Worm (Caenorhabditis elegans) whole organism, late embryonic: Measurements from ENCODE around the gene M04B2.4.

Experiments
- C38D4.7 ChIP-seq: fragments of 200-800 bp; sonication (Bioruptor generic); optimal IDR thresholded peaks from 2 replicates; lab custom pipeline; 2018; ENCODE audit warnings: mild to moderate bottlenecking, missing genetic modification characterization, moderate library complexity, missing compliant biosample characterization
- T23F11.4 ChIP-seq: fragments of 200-800 bp; sonication (Bioruptor generic); optimal IDR thresholded peaks from 2 replicates; lab custom pipeline; 2018; ENCODE audit warnings: mild to moderate bottlenecking, missing genetic modification characterization, missing compliant biosample characterization
- ama-1 ChIP-seq: fragments of 150-350 bp; optimal IDR thresholded peaks from 2 replicates; lab custom pipeline; 2014
- ceh-14 ChIP-seq: sonication (generic microtip); optimal IDR thresholded peaks from 2 replicates; lab custom pipeline; 2016; ENCODE audit warnings: missing genotype, missing genetic modification characterization, missing compliant biosample characterization
- ceh-18 ChIP-seq: sonication (generic microtip); optimal IDR thresholded peaks from 2 replicates; lab custom pipeline; 2016; ENCODE audit warnings: missing genetic modification characterization, missing compliant biosample characterization
- ceh-2 ChIP-seq: sonication (generic microtip); optimal IDR thresholded peaks from 2 replicates; lab custom pipeline; 2016; ENCODE audit warnings: missing genotype, missing genetic modification characterization, missing compliant biosample characterization
- ceh-22 ChIP-seq: sonication (generic microtip); optimal IDR thresholded peaks from 2 replicates; lab custom pipeline; 2017; ENCODE audit warnings: missing biosample characterization, missing genetic modification characterization
- ceh-31 ChIP-seq: sonication (generic microtip); optimal IDR thresholded peaks from 2 replicates; lab custom pipeline; 2016; ENCODE audit warnings: missing genetic modification characterization, missing compliant biosample characterization
- ceh-34 ChIP-seq: sonication (generic microtip); optimal IDR thresholded peaks from 2 replicates; lab custom pipeline; 2016; ENCODE audit warnings: mild to moderate bottlenecking, missing genetic modification characterization, missing compliant biosample characterization
- ceh-45 ChIP-seq: fragments of 200-800 bp; sonication (Bioruptor generic); IDR thresholded peaks from 2 replicates; pipeline ENCODE4 v1.3.6; 2022; ENCODE audit warnings: missing genetic modification reagents, missing genetic modification characterization, missing compliant biosample characterization
- ceh-48 ChIP-seq: sonication (generic microtip); optimal IDR thresholded peaks from 2 replicates; lab custom pipeline; 2016; ENCODE audit warnings: missing genetic modification characterization, inconsistent platforms, missing compliant biosample characterization
- ceh-9 ChIP-seq: sonication (generic microtip); optimal IDR thresholded peaks from 2 replicates; lab custom pipeline; 2016; ENCODE audit warnings: mild to moderate bottlenecking, missing genetic modification characterization, inconsistent platforms, missing compliant biosample characterization
- che-1 ChIP-seq: sonication (generic microtip); optimal IDR thresholded peaks from 2 replicates; lab custom pipeline; 2016; ENCODE audit warnings: mild to moderate bottlenecking, missing genetic modification characterization, missing compliant biosample characterization
- dmd-4 ChIP-seq: sonication (generic microtip); optimal IDR thresholded peaks from 2 replicates; lab custom pipeline; 2016; ENCODE audit warnings: borderline replicate concordance, missing genetic modification characterization, missing compliant biosample characterization
- dve-1 ChIP-seq: sonication (generic microtip); optimal IDR thresholded peaks from 2 replicates; lab custom pipeline; 2017; ENCODE audit warnings: antibody characterized with exemption, mild to moderate bottlenecking, missing genetic modification characterization, missing compliant biosample characterization
- eyg-1 ChIP-seq: sonication (generic microtip); optimal IDR thresholded peaks from 2 replicates; lab custom pipeline; 2016; ENCODE audit warnings: missing genotype, missing genetic modification characterization, missing compliant biosample characterization
- fax-1 ChIP-seq: sonication (generic microtip); optimal IDR thresholded peaks from 2 replicates; lab custom pipeline; 2016; ENCODE audit warnings: missing genotype, missing genetic modification characterization, missing compliant biosample characterization
- fkh-10 ChIP-seq: fragments of 150-350 bp; optimal IDR thresholded peaks from 2 replicates; lab custom pipeline; 2014; ENCODE audit warnings: missing biosample characterization, missing genetic modification reagents, missing genetic modification characterization
- hlh-13 ChIP-seq: fragments of 200-800 bp; sonication (Bioruptor generic); optimal IDR thresholded peaks from 2 replicates; lab custom pipeline; 2018; ENCODE audit warnings: mild to moderate bottlenecking, missing genetic modification characterization, missing compliant biosample characterization
- hlh-6 ChIP-seq: sonication (generic microtip); optimal IDR thresholded peaks from 2 replicates; lab custom pipeline; 2016; ENCODE audit warnings: missing genotype, missing genetic modification characterization, missing compliant biosample characterization
- lin-11 ChIP-seq: fragments of 200-800 bp; sonication (Bioruptor generic); optimal IDR thresholded peaks from 2 replicates; lab custom pipeline; 2018; ENCODE audit warnings: mild to moderate bottlenecking, missing genetic modification characterization, missing compliant biosample characterization
- mec-3 ChIP-seq: sonication (generic microtip); optimal IDR thresholded peaks from 2 replicates; lab custom pipeline; 2016; ENCODE audit warnings: borderline replicate concordance, missing genetic modification characterization, missing compliant biosample characterization
- nhr-11 ChIP-seq: fragments of 150-350 bp; optimal IDR thresholded peaks from 2 replicates; lab custom pipeline; 2014; ENCODE audit warnings: missing biosample characterization, missing genetic modification characterization
- nhr-232 ChIP-seq: sonication (generic microtip); optimal IDR thresholded peaks from 2 replicates; lab custom pipeline; 2016; ENCODE audit warnings: missing genetic modification characterization, missing compliant biosample characterization
- npax-4 ChIP-seq: sonication (generic microtip); optimal IDR thresholded peaks from 2 replicates; lab custom pipeline; 2016; ENCODE audit warnings: missing genetic modification characterization, missing compliant biosample characterization
- pha-4 ChIP-seq: fragments of 150-350 bp; optimal IDR thresholded peaks from 2 replicates; lab custom pipeline; 2018; ENCODE audit warnings: missing biosample characterization, missing genetic modification reagents, missing genetic modification characterization
- pqm-1 ChIP-seq: sonication (generic microtip); optimal IDR thresholded peaks from 2 replicates; lab custom pipeline; 2016; ENCODE audit warnings: missing genetic modification characterization, missing compliant biosample characterization
- ref-2 ChIP-seq: sonication (generic microtip); optimal IDR thresholded peaks from 2 replicates; lab custom pipeline; 2016; ENCODE audit warnings: missing genetic modification characterization, missing compliant biosample characterization
- sox-2 ChIP-seq: fragments of 200-800 bp; sonication (Bioruptor generic); IDR thresholded peaks from 2 replicates; pipeline ENCODE4 v1.3.6; 2022; ENCODE audit warnings: missing genetic modification reagents, missing genetic modification characterization, missing compliant biosample characterization
- sox-4 ChIP-seq: sonication (generic microtip); optimal IDR thresholded peaks from 2 replicates; lab custom pipeline; 2017; ENCODE audit warnings: mild to moderate bottlenecking, missing genetic modification characterization, inconsistent platforms, missing compliant biosample characterization
- syd-9 ChIP-seq: sonication (generic microtip); optimal IDR thresholded peaks from 2 replicates; lab custom pipeline; 2016; ENCODE audit warnings: mild to moderate bottlenecking, missing genetic modification characterization, moderate library complexity, missing compliant biosample characterization
- tbx-2 ChIP-seq: sonication (generic microtip); optimal IDR thresholded peaks from 2 replicates; lab custom pipeline; 2016; ENCODE audit warnings: missing genetic modification characterization, missing compliant biosample characterization
- tbx-7 ChIP-seq: sonication (generic microtip); optimal IDR thresholded peaks from 2 replicates; lab custom pipeline; 2016; ENCODE audit warnings: missing genotype, missing genetic modification characterization, missing compliant biosample characterization
- ttx-3 ChIP-seq: sonication (generic microtip); optimal IDR thresholded peaks from 2 replicates; lab custom pipeline; 2016; ENCODE audit warnings: missing genetic modification reagents, missing genetic modification characterization, missing compliant biosample characterization
- unc-3 ChIP-seq, 2 experiments: fragments of 200-800 bp in 1 of 2; sonication (Bioruptor generic) in 1 of 2; sonication (generic microtip) in 1 of 2; conservative IDR thresholded peaks in 1 of 2; optimal IDR thresholded peaks in 1 of 2; 2 replicates each; pipeline versions ENCODE4 v1.3.6 to Lab custom; 2016 to 2022; ENCODE audit warnings: missing compliant biosample characterization in 2 of 2, missing genetic modification characterization in 2 of 2, missing genetic modification reagents in 1 of 2
- unc-42 ChIP-seq: sonication (generic microtip); optimal IDR thresholded peaks from 2 replicates; lab custom pipeline; 2016; ENCODE audit warnings: missing genotype, missing genetic modification characterization, missing compliant biosample characterization
- unc-55 ChIP-seq: sonication (generic microtip); optimal IDR thresholded peaks from 2 replicates; lab custom pipeline; 2017; ENCODE audit warnings: missing biosample characterization, missing genetic modification reagents, missing genetic modification characterization
- unc-86 ChIP-seq: sonication (generic microtip); optimal IDR thresholded peaks from 2 replicates; lab custom pipeline; 2016; ENCODE audit warnings: missing genetic modification characterization, missing compliant biosample characterization
- ztf-16 ChIP-seq: sonication (generic microtip); optimal IDR thresholded peaks from 2 replicates; lab custom pipeline; 2017; ENCODE audit warnings: missing genetic modification characterization, missing compliant biosample characterization

M04B2.4 gene

DNA sequence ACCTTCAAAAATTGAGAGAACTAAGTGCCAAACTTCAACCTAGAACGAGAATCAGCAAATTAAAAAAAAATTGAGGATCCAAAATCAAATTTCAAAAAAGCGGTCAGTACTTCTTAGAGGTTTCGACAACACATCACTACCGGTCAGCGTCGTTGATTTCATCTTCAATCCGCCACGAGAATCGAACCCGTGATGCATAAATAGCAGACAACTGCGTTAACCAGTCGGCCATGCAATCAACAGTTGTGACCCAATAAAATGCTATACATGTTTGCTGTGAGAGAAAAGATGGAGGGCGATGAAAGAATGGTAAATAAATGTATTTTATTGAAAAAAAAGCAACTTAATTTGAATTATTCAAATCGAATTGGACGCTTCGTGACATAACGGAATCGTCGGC lies 28.9 kb upstream of the M04B2.4 start (continued):
- TF ChIP-seq pha-4, result no peak
- TF ChIP-seq tbx-7 (tag; lab: Kevin White, UChicago), result peak; percentile 39
- TF ChIP-seq hlh-6, result peak; percentile 77
- no peak for TF ChIP-seq pqm-1 (tag; lab: Kevin White, UChicago)
- peak; percentile 79 for TF ChIP-seq ttx-3 (tag; lab: Kevin White, UChicago)
- TF ChIP-seq unc-86 (tag; lab: Kevin White, UChicago), result peak; percentile 74
- TF ChIP-seq C38D4.7, result peak; percentile 70
- peak; percentile 75 for TF ChIP-seq fax-1 (tag; lab: Kevin White, UChicago)
- TF ChIP-seq ref-2 (tag; lab: Kevin White, UChicago), result peak; percentile 73
- TF ChIP-seq ceh-9 (tag; lab: Kevin White, UChicago), result peak; percentile 51
- TF ChIP-seq nhr-232 (tag; lab: Kevin White, UChicago), result peak; percentile 82
- peak; percentile 81 for TF ChIP-seq che-1 (tag; lab: Kevin White, UChicago)
- peak; percentile 68 for TF ChIP-seq ceh-31 (tag; lab: Kevin White, UChicago)
- TF ChIP-seq sox-4, result peak; percentile 80
- peak; percentile 74 for TF ChIP-seq ceh-34 (tag; lab: Kevin White, UChicago)
- TF ChIP-seq lin-11, result peak; percentile 80
- TF ChIP-seq syd-9 (tag; lab: Kevin White, UChicago), result peak; percentile 82
- peak; percentile 50 for TF ChIP-seq eyg-1 (tag; lab: Kevin White, UChicago)
- no peak for TF ChIP-seq dmd-4 (tag; lab: Kevin White, UChicago)
- no peak for TF ChIP-seq ceh-22
- no peak for TF ChIP-seq mec-3 (tag; lab: Kevin White, UChicago)
- peak; percentile 79 for TF ChIP-seq ztf-16
- no peak for TF ChIP-seq nhr-11 (tag; lab: Kevin White, UChicago)
- peak; percentile 81 for TF ChIP-seq dve-1
- TF ChIP-seq ceh-2 (tag; lab: Kevin White, UChicago), result peak; percentile 72
- TF ChIP-seq npax-4, result peak; percentile 67
- TF ChIP-seq fkh-10 (GFP tag; lab: Kevin White, UChicago), result peak; percentile 83
- peak; percentile 77 for TF ChIP-seq ceh-18 (tag; lab: Kevin White, UChicago)

DNA sequence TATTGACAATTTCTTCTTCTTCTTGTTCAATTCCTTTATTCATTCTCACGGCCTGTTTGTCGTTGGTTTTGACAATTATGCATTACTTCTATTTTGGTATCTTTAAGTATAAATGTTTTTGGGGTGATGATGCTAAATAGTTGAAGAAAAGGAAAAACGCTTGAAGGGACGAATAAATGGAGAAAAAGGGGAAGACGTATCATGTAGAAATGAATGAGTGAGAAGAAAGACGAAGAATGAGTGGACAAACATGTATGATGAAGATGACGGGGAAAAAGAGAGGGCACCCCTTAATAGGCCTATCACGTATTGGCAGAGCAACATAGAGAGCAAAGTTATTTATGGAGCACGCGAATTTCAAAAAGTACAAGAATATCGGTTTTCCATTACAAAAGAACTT lies 27.8 kb upstream of the M04B2.4 start, which contains the start of gene M04B2.7:
Gene M04B2.7, minus strand, starts transcription at position 101 of the 400 bp plus-strand sequence.
- TF ChIP-seq ceh-14 (tag; lab: Kevin White, UChicago) (no peak), ceh-2 (tag; lab: Kevin White, UChicago) (no peak), unc-42 (tag; lab: Kevin White, UChicago) (no peak), hlh-13 (GFP tag; lab: Kevin White, UChicago) (no peak), tbx-2 (tag; lab: Kevin White, UChicago) (no peak), ceh-45 (GFP tag; lab: Robert Waterston, UW) (no peak), T23F11.4 (GFP tag; lab: Kevin White, UChicago) (no peak), ceh-48 (no peak), sox-2 (GFP tag; lab: Robert Waterston, UW) (no peak), eyg-1 (tag; lab: Kevin White, UChicago) (no peak), ttx-3 (tag; lab: Kevin White, UChicago) (no peak), unc-3 (GFP tag; conservative IDR thresholded peaks at IDR 0.05; lab: Robert Waterston, UW) (no peak), unc-3 (tag; optimal IDR thresholded peaks at IDR 0.05; lab: Kevin White, UChicago) (no peak), unc-86 (tag; lab: Kevin White, UChicago) (no peak), ceh-22 (no peak), syd-9 (tag; lab: Kevin White, UChicago) (no peak), dmd-4 (tag; lab: Kevin White, UChicago) (no peak), unc-55 (GFP tag; lab: Kevin White, UChicago) (no peak)

DNA sequence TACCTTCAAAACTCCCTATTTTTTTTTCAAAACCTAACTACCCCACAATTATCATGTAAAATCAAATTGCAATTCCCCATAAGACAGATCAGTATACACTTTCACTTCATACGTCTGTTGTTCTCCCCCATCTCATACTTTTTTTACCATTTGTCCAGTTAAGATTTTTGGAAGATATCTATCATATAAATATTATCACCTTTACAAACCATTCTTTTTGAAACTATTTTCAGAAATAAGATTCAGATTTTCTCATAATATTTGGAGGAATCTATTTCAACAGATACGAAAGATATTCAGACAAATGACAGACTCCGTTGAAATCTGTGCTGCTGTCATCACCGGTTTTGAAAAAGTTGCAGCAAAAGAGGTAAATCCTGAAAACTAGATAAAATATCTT lies 6.9 kb upstream of the M04B2.4 start, which contains the start of gene M04B2.2:
Gene M04B2.2, plus strand, starts transcription at position 301 of the 400 bp plus-strand sequence.
- TF ChIP-seq dve-1 (no peak), C38D4.7 (no peak), unc-3 (GFP tag; conservative IDR thresholded peaks at IDR 0.05; lab: Robert Waterston, UW) (no peak), unc-3 (tag; optimal IDR thresholded peaks at IDR 0.05; lab: Kevin White, UChicago) (no peak), ceh-34 (tag; lab: Kevin White, UChicago) (no peak), ama-1 (peak; percentile 47), lin-11 (no peak)
